Fruit fly (Drosophila melanogaster) whole organism, prepupa: ENCODE data around the gene Npc2b.

Experiments used
- CG10631 ChIP-seq: fragments of 200-800 bp; sonication (Bioruptor generic); optimal IDR thresholded peaks from 2 replicates; lab custom pipeline; 2016; ENCODE audit warnings: missing biosample characterization, missing genetic modification characterization
- CG11294 ChIP-seq: fragments of 200-800 bp; sonication (Bioruptor generic); IDR thresholded peaks from 2 replicates; pipeline ENCODE4 v1.3.6; 2022; ENCODE audit warnings: missing biosample characterization, missing genetic modification characterization
- CG11902 ChIP-seq: fragments of 200-800 bp; sonication (Bioruptor generic); optimal IDR thresholded peaks from 3 replicates; lab custom pipeline; 2016; ENCODE audit warnings: missing biosample characterization, missing genetic modification characterization
- CG15336 ChIP-seq: fragments of 200-800 bp; sonication (Bioruptor generic); IDR thresholded peaks from 2 replicates; pipeline ENCODE4 v1.3.6; 2022; ENCODE audit warnings: missing biosample characterization, missing genetic modification characterization
- CG1621 ChIP-seq: fragments of 200-800 bp; sonication (Bioruptor generic); optimal IDR thresholded peaks from 3 replicates; lab custom pipeline; 2018; ENCODE audit warnings: missing biosample characterization, mild to moderate bottlenecking, missing genetic modification characterization
- CG16779 ChIP-seq: fragments of 200-800 bp; sonication (Bioruptor generic); optimal IDR thresholded peaks from 3 replicates; lab custom pipeline; 2017; ENCODE audit warnings: missing biosample characterization, mild to moderate bottlenecking, missing genetic modification characterization
- CG3032 ChIP-seq: fragments of 200-800 bp; optimal IDR thresholded peaks from 2 replicates; lab custom pipeline; 2019; ENCODE audit warnings: missing biosample characterization, mild to moderate bottlenecking, missing genetic modification characterization, moderate library complexity
- CG31627 ChIP-seq: fragments of 200-800 bp; sonication (Bioruptor generic); optimal IDR thresholded peaks from 3 replicates; lab custom pipeline; 2016; ENCODE audit warnings: missing biosample characterization, missing genetic modification characterization
- CG32006 ChIP-seq: fragments of 200-800 bp; sonication (Bioruptor generic); optimal IDR thresholded peaks from 3 replicates; lab custom pipeline; 2017; ENCODE audit warnings: missing biosample characterization, mild to moderate bottlenecking, missing genetic modification characterization
- CG3919 ChIP-seq: fragments of 200-800 bp; sonication (Bioruptor generic); optimal IDR thresholded peaks from 3 replicates; lab custom pipeline; 2016; ENCODE audit warnings: missing biosample characterization, missing genetic modification characterization
- CG4318 ChIP-seq: fragments of 200-800 bp; sonication (Bioruptor generic); optimal IDR thresholded peaks from 3 replicates; lab custom pipeline; 2017; ENCODE audit warnings: missing biosample characterization, mild to moderate bottlenecking, missing genetic modification characterization
- CG6163 ChIP-seq: fragments of 200-800 bp; sonication (Bioruptor generic); IDR thresholded peaks from 3 replicates; pipeline ENCODE4 v1.3.6; 2022; ENCODE audit warnings: missing biosample characterization, missing genetic modification characterization
- CG6792 ChIP-seq: fragments of 200-800 bp; sonication (Bioruptor generic); optimal IDR thresholded peaks from 3 replicates; lab custom pipeline; 2016; ENCODE audit warnings: missing biosample characterization, missing genetic modification characterization
- CG6808 ChIP-seq: fragments of 200-800 bp; sonication (Bioruptor generic); optimal IDR thresholded peaks from 3 replicates; lab custom pipeline; 2017; ENCODE audit warnings: missing biosample characterization, missing genetic modification characterization, mild to moderate bottlenecking, moderate library complexity, missing genetic modification reagents
- CG6854 ChIP-seq: fragments of 200-800 bp; sonication (Bioruptor generic); optimal IDR thresholded peaks from 2 replicates; lab custom pipeline; 2017; ENCODE audit warnings: missing biosample characterization, mild to moderate bottlenecking, missing genetic modification characterization
- CG8119 ChIP-seq: fragments of 200-800 bp; sonication (Bioruptor generic); IDR thresholded peaks from 3 replicates; pipeline ENCODE4 v1.3.6; 2022; ENCODE audit warnings: missing biosample characterization, missing genetic modification characterization
- CG8319 ChIP-seq: fragments of 200-800 bp; sonication (Bioruptor generic); optimal IDR thresholded peaks from 3 replicates; lab custom pipeline; 2016; ENCODE audit warnings: missing biosample characterization, missing genetic modification characterization
- CG8632 ChIP-seq: fragments of 200-800 bp; sonication (Bioruptor generic); optimal IDR thresholded peaks from 3 replicates; lab custom pipeline; 2016; ENCODE audit warnings: missing biosample characterization, missing genetic modification characterization
- CG9139 ChIP-seq: fragments of 200-800 bp; sonication (Bioruptor generic); optimal IDR thresholded peaks from 3 replicates; lab custom pipeline; 2017; ENCODE audit warnings: missing biosample characterization, mild to moderate bottlenecking, missing genetic modification characterization
- Eip75B ChIP-seq: fragments of 200-800 bp; sonication (Bioruptor generic); optimal IDR thresholded peaks from 3 replicates; lab custom pipeline; 2016; ENCODE audit warnings: missing biosample characterization, missing genetic modification characterization
- Eip78C ChIP-seq: fragments of 200-800 bp; sonication (Bioruptor generic); peaks from one replicate; lab custom pipeline; 2016; ENCODE audit warnings: missing biosample characterization, missing genetic modification characterization
- Eip93F ChIP-seq: fragments of 200-800 bp; sonication (Bioruptor generic); optimal IDR thresholded peaks from 2 replicates; lab custom pipeline; 2016; ENCODE audit warnings: missing biosample characterization, mild to moderate bottlenecking, missing genetic modification characterization
- Ets21C ChIP-seq: fragments of 200-800 bp; sonication (Bioruptor generic); optimal IDR thresholded peaks from 3 replicates; lab custom pipeline; 2016; ENCODE audit warnings: missing biosample characterization, missing genetic modification characterization
- Ets96B ChIP-seq: fragments of 200-800 bp; optimal IDR thresholded peaks from 2 replicates; lab custom pipeline; 2019; ENCODE audit warnings: missing biosample characterization, mild to moderate bottlenecking, missing genetic modification characterization, moderate library complexity
- Gug ChIP-seq: fragments of 200-800 bp; sonication (Bioruptor generic); IDR thresholded peaks from 2 replicates; pipeline ENCODE4 v1.3.6; 2022; ENCODE audit warnings: missing biosample characterization, missing genetic modification characterization
- Hr38 ChIP-seq: sonication (Bioruptor generic); optimal IDR thresholded peaks from 2 replicates; lab custom pipeline; 2016; ENCODE audit warnings: missing biosample characterization, missing genetic modification characterization
- Hr39 ChIP-seq: fragments of 200-800 bp; sonication (Bioruptor generic); optimal IDR thresholded peaks from 2 replicates; lab custom pipeline; 2016; ENCODE audit warnings: missing biosample characterization, missing genetic modification characterization
- Hr4 ChIP-seq: fragments of 200-800 bp; sonication (Bioruptor generic); optimal IDR thresholded peaks from 3 replicates; lab custom pipeline; 2016; ENCODE audit warnings: missing biosample characterization, missing genetic modification characterization
- Lpt ChIP-seq: fragments of 200-800 bp; sonication (Bioruptor generic); optimal IDR thresholded peaks from 3 replicates; lab custom pipeline; 2016; ENCODE audit warnings: missing biosample characterization, missing genetic modification characterization
- Met ChIP-seq: fragments of 200-800 bp; sonication (Bioruptor generic); optimal IDR thresholded peaks from 3 replicates; lab custom pipeline; 2016; ENCODE audit warnings: missing biosample characterization, missing genetic modification characterization
- OdsH ChIP-seq: fragments of 200-800 bp; sonication (Bioruptor generic); optimal IDR thresholded peaks from 3 replicates; lab custom pipeline; 2016; ENCODE audit warnings: missing biosample characterization, missing genetic modification characterization
- Smox ChIP-seq: fragments of 200-800 bp; sonication (Bioruptor generic); optimal IDR thresholded peaks from 3 replicates; lab custom pipeline; 2016; ENCODE audit warnings: missing biosample characterization, missing genetic modification characterization
- Sox102F ChIP-seq: fragments of 200-800 bp; sonication (Bioruptor generic); optimal IDR thresholded peaks from 2 replicates; lab custom pipeline; 2016; ENCODE audit warnings: missing biosample characterization, mild to moderate bottlenecking, missing genetic modification characterization
- Sox14 ChIP-seq: fragments of 200-800 bp; sonication (Bioruptor generic); optimal IDR thresholded peaks from 3 replicates; lab custom pipeline; 2016; ENCODE audit warnings: missing biosample characterization, missing genetic modification characterization
- Sox15 ChIP-seq: fragments of 200-800 bp; sonication (Bioruptor generic); optimal IDR thresholded peaks from 3 replicates; lab custom pipeline; 2016; ENCODE audit warnings: missing biosample characterization, missing genetic modification characterization
- achi ChIP-seq: fragments of 200-800 bp; sonication (Bioruptor generic); optimal IDR thresholded peaks from 3 replicates; lab custom pipeline; 2016; ENCODE audit warnings: missing biosample characterization, missing genetic modification characterization
- acj6 ChIP-seq: fragments of 200-800 bp; sonication (Bioruptor generic); optimal IDR thresholded peaks from 3 replicates; lab custom pipeline; 2016; ENCODE audit warnings: missing biosample characterization, missing genetic modification characterization
- cyc ChIP-seq: fragments of 200-800 bp; sonication (Bioruptor generic); optimal IDR thresholded peaks from 3 replicates; lab custom pipeline; 2016; ENCODE audit warnings: missing biosample characterization, missing genetic modification characterization
- dac ChIP-seq: fragments of 200-800 bp; sonication (Bioruptor generic); optimal IDR thresholded peaks from 2 replicates; lab custom pipeline; 2017; ENCODE audit warnings: missing biosample characterization, mild to moderate bottlenecking, missing genetic modification characterization
- esn ChIP-seq: fragments of 200-800 bp; sonication (Bioruptor generic); optimal IDR thresholded peaks from 2 replicates; lab custom pipeline; 2016; ENCODE audit warnings: missing biosample characterization, mild to moderate bottlenecking, missing genetic modification characterization, moderate library complexity
- fd59A ChIP-seq: fragments of 200-800 bp; sonication (Bioruptor generic); optimal IDR thresholded peaks from 2 replicates; lab custom pipeline; 2017; ENCODE audit warnings: missing biosample characterization, mild to moderate bottlenecking, missing genetic modification characterization, missing genetic modification reagents
- fd85E ChIP-seq: fragments of 200-800 bp; sonication (Bioruptor generic); optimal IDR thresholded peaks from 3 replicates; lab custom pipeline; 2016; ENCODE audit warnings: missing biosample characterization, missing genetic modification characterization
- fkh ChIP-seq: fragments of 200-800 bp; sonication (Bioruptor generic); optimal IDR thresholded peaks from 3 replicates; lab custom pipeline; 2017; ENCODE audit warnings: missing biosample characterization, mild to moderate bottlenecking, missing genetic modification characterization, moderate library complexity
- lz ChIP-seq: fragments of 200-800 bp; sonication (Bioruptor generic); optimal IDR thresholded peaks from 3 replicates; lab custom pipeline; 2016; ENCODE audit warnings: missing biosample characterization, missing genetic modification characterization
- net ChIP-seq: fragments of 200-800 bp; sonication (Bioruptor generic); optimal IDR thresholded peaks from 3 replicates; lab custom pipeline; 2016; ENCODE audit warnings: missing biosample characterization, missing genetic modification characterization
- pdm3 ChIP-seq: fragments of 200-800 bp; sonication (Bioruptor generic); optimal IDR thresholded peaks from 3 replicates; lab custom pipeline; 2016; ENCODE audit warnings: missing biosample characterization, missing genetic modification characterization
- salr ChIP-seq, 2 experiments: fragments of 200-800 bp; sonication (Bioruptor generic); optimal IDR thresholded peaks; 3 replicates each; lab custom pipeline; 2016 to 2018; ENCODE audit warnings: missing biosample characterization in 2 of 2, missing genetic modification characterization in 2 of 2, mild to moderate bottlenecking in 1 of 2
- spab ChIP-seq: fragments of 200-800 bp; sonication (Bioruptor generic); optimal IDR thresholded peaks from 2 replicates; lab custom pipeline; 2017; ENCODE audit warnings: missing biosample characterization, mild to moderate bottlenecking, missing genetic modification characterization, missing genetic modification reagents
- ss ChIP-seq, 2 experiments: fragments of 200-800 bp; sonication (Bioruptor generic); optimal IDR thresholded peaks; 2 replicates in 1 of 2; 3 replicates in 1 of 2; lab custom pipeline; 2017 to 2018; ENCODE audit warnings: mild to moderate bottlenecking in 2 of 2, missing biosample characterization in 2 of 2, missing genetic modification characterization in 2 of 2, moderate library complexity in 1 of 2
- svp ChIP-seq: fragments of 200-800 bp; sonication (Bioruptor generic); peaks from one replicate; lab custom pipeline; 2016; ENCODE audit warnings: missing biosample characterization, missing genetic modification characterization
- topi ChIP-seq: fragments of 200-800 bp; sonication (Bioruptor generic); optimal IDR thresholded peaks from 3 replicates; lab custom pipeline; 2016; ENCODE audit warnings: missing biosample characterization, missing genetic modification characterization

Npc2b gene

dm6 chr3R:14088887-14089567 is at the start of gene Npc2b:
TSS of gene Npc2b (plus strand) at chr3R:14089517.
- TF ChIP-seq svp (GFP tag; lab: Kevin White, UChicago) (peak; percentile 78), lz (GFP tag; lab: Kevin White, UChicago) (peak; percentile 68), CG8632 (peak; percentile 25), topi (GFP tag; lab: Kevin White, UChicago) (peak; percentile 30), CG32006 (GFP tag; lab: Kevin White, UChicago) (no peak), Ets21C (peak; percentile 59), ss (GFP tag; optimal IDR thresholded peaks at IDR 0.05; lab: Kevin White, UChicago) (no peak), CG16779 (tag; lab: Kevin White, UChicago) (no peak), Met (peak; percentile 39), CG6163 (GFP tag; lab: Robert Waterston, UW) (no peak), fd59A (no peak), CG10631 (GFP tag; lab: Kevin White, UChicago) (peak; percentile 36), Sox14 (GFP tag; lab: Kevin White, UChicago) (peak; percentile 63), net (peak; percentile 49), CG15336 (GFP tag; lab: Robert Waterston, UW) (peak; percentile 73), CG6808 (GFP tag; lab: Kevin White, UChicago) (no peak), Hr38 (GFP tag; lab: Kevin White, UChicago) (no peak), Hr39 (peak; percentile 66), esn (peak; percentile 53), CG3032 (tag; lab: Kevin White, UChicago) (peak; percentile 13), Gug (no peak), CG11902 (GFP tag; lab: Kevin White, UChicago) (peak; percentile 6), acj6 (GFP tag; lab: Kevin White, UChicago) (peak; percentile 35), CG8119 (GFP tag; lab: Robert Waterston, UW) (peak; percentile 69), CG6792 (peak; percentile 12), Sox15 (no peak), CG6854 (GFP tag; lab: Kevin White, UChicago) (no peak), CG9139 (GFP tag; lab: Kevin White, UChicago) (no peak), OdsH (GFP tag; lab: Kevin White, UChicago) (peak; percentile 30), fd85E (no peak), Sox102F (GFP tag; lab: Kevin White, UChicago) (peak; percentile 27), salr (GFP tag; optimal IDR thresholded peaks at IDR 0.05; lab: Kevin White, UChicago) (peak in 1 of 2 experiments; percentile 6), CG4318 (GFP tag; lab: Kevin White, UChicago) (peak; percentile 27), Smox (GFP tag; lab: Kevin White, UChicago) (peak; percentile 49), Ets96B (peak; percentile 24), spab (peak; percentile 13), CG31627 (peak; percentile 73), CG1621 (peak; percentile 22), CG8319 (GFP tag; lab: Kevin White, UChicago) (no peak), Eip75B (peak; percentile 60), Eip78C (GFP tag; lab: Kevin White, UChicago) (peak; percentile 91), pdm3 (GFP tag; lab: Kevin White, UChicago) (peak; percentile 45), dac (GFP tag; lab: Kevin White, UChicago) (peak; percentile 9), fkh (GFP tag; lab: Kevin White, UChicago) (peak; percentile 31), Eip93F (no peak), achi (GFP tag; lab: Kevin White, UChicago) (peak; percentile 48), Lpt (GFP tag; lab: Kevin White, UChicago) (peak; percentile 25), CG11294 (GFP tag; lab: Robert Waterston, UW) (no peak), CG3919 (GFP tag; lab: Kevin White, UChicago) (peak; percentile 55), Hr4 (GFP tag; lab: Kevin White, UChicago) (peak; percentile 58), cyc (GFP tag; lab: Kevin White, UChicago) (peak; percentile 63)
